Worm (Caenorhabditis elegans): ENCODE measurements around the gene F32D8.5.

- TF ChIP-seq nhr-28 (tag; optimal IDR thresholded peaks at IDR 0.05), result no peak
- TF ChIP-seq nhr-76 (tag; optimal IDR thresholded peaks at IDR 0.05), result no peak
- no peak for TF ChIP-seq nhr-237 (tag; optimal IDR thresholded peaks at IDR 0.05)
- TF ChIP-seq ztf-11 (tag; optimal IDR thresholded peaks at IDR 0.05), result no peak
- TF ChIP-seq lsy-2 (tag; optimal IDR thresholded peaks at IDR 0.05), result no peak
- TF ChIP-seq nhr-12 (tag; optimal IDR thresholded peaks at IDR 0.05), result no peak
Observed at ce11 chrV:10924731-10925130, 30.1 kb downstream of the F32D8.5 start, which contains the start of gene F58B4.6.

All from whole organism, mixed stage, embryonic.